Worm (Caenorhabditis elegans): Measurements from ENCODE around the gene F36G3.2.

Gene F36G3.2

DNA sequence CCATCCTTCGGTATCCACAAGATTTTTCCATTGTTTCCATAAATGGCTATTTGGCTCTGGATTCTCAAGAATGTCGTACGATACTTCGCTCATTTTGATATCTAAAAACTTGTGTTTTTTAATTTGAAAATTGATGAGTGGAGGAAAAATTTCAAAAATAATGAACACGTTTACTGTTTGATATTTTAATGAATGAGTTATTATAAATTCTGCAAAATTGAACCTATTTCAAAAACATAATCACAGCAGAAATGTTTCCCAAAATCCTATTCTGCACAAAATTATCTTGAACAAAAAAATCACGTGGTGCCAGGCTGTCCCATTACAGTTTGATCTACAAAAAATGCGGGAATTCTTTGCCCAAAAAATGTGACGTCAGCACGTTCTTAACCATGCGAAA lies at the start of gene F36G3.2:
Gene F36G3.2 (minus strand): TSS at position 101 of the 400 bp plus-strand sequence.
- no peak for TF ChIP-seq unc-55 (GFP tag; optimal IDR thresholded peaks at IDR 0.05)
- no peak for TF ChIP-seq K02D7.2 (tag; optimal IDR thresholded peaks at IDR 0.05)
- no peak for TF ChIP-seq ceh-14 (tag; optimal IDR thresholded peaks at IDR 0.05)
- no peak for TF ChIP-seq Y22D7AL.16 (tag; optimal IDR thresholded peaks at IDR 0.05)
- TF ChIP-seq che-1 (tag; optimal IDR thresholded peaks at IDR 0.05) = no peak
- TF ChIP-seq ceh-45 (GFP tag; IDR thresholded peaks at IDR 0.05) = no peak
- no peak for TF ChIP-seq syd-9 (tag; optimal IDR thresholded peaks at IDR 0.05)
- TF ChIP-seq eyg-1 (tag; optimal IDR thresholded peaks at IDR 0.05) = no peak
- no peak for TF ChIP-seq ama-1 (optimal IDR thresholded peaks at IDR 0.05)
- TF ChIP-seq dve-1 (tag; optimal IDR thresholded peaks at IDR 0.05) = no peak
- no peak for TF ChIP-seq zip-5 (tag; optimal IDR thresholded peaks at IDR 0.05)
- TF ChIP-seq sox-2 (GFP tag; IDR thresholded peaks at IDR 0.05) = no peak
- no peak for TF ChIP-seq tbx-2 (tag; optimal IDR thresholded peaks at IDR 0.05)
- TF ChIP-seq unc-42 (tag; optimal IDR thresholded peaks at IDR 0.05) = no peak
- TF ChIP-seq elt-4 (tag; optimal IDR thresholded peaks at IDR 0.05) = no peak
- TF ChIP-seq sox-4 (tag; optimal IDR thresholded peaks at IDR 0.05) = no peak
- no peak for TF ChIP-seq ttx-3 (tag; optimal IDR thresholded peaks at IDR 0.05)

DNA sequence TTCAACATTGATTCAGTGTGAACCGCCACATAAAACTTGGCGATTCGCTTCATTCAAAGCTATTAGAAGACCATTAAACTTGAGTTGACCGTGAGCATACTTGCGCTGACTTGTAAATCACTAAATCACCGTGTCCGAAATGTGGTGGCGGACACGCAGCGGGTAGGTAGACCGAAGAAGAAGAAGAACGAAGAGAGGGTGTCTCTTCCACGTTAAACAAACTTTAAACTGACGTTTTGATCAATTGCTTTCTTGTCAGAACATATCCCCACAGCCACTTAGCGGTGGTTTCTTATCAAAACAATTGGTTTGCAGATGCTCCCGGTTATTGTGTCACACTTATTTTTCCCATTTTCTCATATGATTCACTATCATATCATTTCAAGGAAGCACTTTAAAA lies 49.5 kb upstream of the F36G3.2 start:
- TF ChIP-seq unc-55 (GFP tag; optimal IDR thresholded peaks at IDR 0.05) (peak; percentile 53), tbx-7 (tag; optimal IDR thresholded peaks at IDR 0.05) (no peak)

DNA sequence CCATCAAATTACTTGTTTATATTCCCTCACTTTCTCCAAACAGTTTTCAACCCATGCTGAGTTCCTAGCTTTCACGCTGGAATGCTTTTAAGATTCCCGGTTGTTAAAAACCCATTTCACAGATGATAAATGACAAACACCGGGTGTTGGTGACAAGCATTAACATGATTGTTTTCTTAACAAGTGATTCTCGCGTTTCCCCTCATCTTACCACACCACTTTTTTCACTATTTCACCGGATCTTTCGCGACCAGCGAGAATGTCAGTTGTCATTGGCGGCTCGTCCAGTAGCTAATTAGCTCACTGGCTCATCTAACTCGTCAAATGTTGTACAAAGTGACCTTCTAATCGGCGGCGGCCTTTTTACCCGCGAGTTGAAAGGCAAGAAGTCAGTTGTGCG lies 48.0 kb upstream of the F36G3.2 start:
- TF ChIP-seq rnt-1 (tag; optimal IDR thresholded peaks at IDR 0.05) (peak; percentile 13), hlh-15 (tag; optimal IDR thresholded peaks at IDR 0.05) (no peak), pha-4 (tag; optimal IDR thresholded peaks at IDR 0.05) (no peak)

DNA sequence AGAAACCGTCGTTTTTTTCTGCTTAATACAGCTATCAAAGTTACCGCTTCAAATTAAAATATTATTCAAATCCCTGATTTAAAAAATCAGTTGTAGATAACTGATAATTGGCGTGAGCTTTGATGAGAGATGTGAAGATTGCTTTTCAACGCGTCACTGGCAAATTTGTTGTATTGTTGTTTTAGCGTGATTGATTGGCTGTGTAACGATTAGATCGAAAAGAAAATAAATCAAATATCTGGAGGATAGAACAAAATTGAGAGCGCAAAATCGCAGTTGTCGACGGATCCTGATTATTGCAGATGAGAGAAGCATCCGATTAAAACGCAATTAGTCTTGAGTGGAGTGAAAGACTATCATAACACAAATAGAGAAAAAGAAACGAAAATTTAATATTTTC lies 46.8 kb upstream of the F36G3.2 start:
- TF ChIP-seq unc-55 (GFP tag; optimal IDR thresholded peaks at IDR 0.05) (peak; percentile 65), Y22D7AL.16 (tag; optimal IDR thresholded peaks at IDR 0.05) (no peak)

DNA sequence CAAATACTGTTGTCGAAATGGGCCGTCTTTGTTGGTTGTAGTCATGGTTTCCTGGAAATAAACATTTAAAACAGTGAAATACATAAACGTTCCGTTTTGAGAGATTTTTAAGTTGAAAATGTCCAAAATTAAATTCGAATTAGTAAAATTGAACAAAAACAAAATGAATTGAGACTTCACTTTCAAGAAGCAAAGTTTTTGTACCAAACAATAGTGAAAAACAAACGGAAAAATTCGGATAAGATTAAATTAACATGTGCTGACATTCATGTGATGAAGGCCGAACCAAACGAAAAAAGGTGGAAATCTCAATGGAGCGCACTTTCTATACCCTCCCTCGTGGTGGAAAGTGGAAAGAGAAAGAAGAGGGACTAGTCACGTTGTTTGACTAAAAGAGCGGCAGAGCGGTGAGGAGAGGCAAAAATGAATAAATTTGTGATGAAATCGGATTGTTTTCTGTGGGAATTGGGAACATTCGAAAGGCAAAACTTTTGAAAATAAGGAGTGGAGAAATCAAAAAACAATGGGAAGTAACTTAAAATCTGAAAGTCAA lies 44.0 kb upstream of the F36G3.2 start, which contains the start of gene ipla-2:
Gene ipla-2 (minus strand): TSS at position 51 of the 553 bp plus-strand sequence.
- TF ChIP-seq nfya-1 (tag; optimal IDR thresholded peaks at IDR 0.05) (peak; percentile 6), unc-42 (tag; optimal IDR thresholded peaks at IDR 0.05) (peak; percentile 87), eyg-1 (tag; optimal IDR thresholded peaks at IDR 0.05) (no peak), tbx-2 (tag; optimal IDR thresholded peaks at IDR 0.05) (peak; percentile 21), pros-1 (tag; optimal IDR thresholded peaks at IDR 0.05) (no peak), ceh-18 (tag; optimal IDR thresholded peaks at IDR 0.05) (peak; percentile 20), nhr-11 (tag; optimal IDR thresholded peaks at IDR 0.05) (no peak), hlh-30 (tag; optimal IDR thresholded peaks at IDR 0.05; ENCODE audit: insufficient read depth) (peak; percentile 95), unc-55 (GFP tag; optimal IDR thresholded peaks at IDR 0.05) (peak; percentile 34), ceh-31 (tag; optimal IDR thresholded peaks at IDR 0.05) (peak; percentile 64), K09A11.1 (tag; optimal IDR thresholded peaks at IDR 0.05; ENCODE audit: insufficient read depth) (no peak)

DNA sequence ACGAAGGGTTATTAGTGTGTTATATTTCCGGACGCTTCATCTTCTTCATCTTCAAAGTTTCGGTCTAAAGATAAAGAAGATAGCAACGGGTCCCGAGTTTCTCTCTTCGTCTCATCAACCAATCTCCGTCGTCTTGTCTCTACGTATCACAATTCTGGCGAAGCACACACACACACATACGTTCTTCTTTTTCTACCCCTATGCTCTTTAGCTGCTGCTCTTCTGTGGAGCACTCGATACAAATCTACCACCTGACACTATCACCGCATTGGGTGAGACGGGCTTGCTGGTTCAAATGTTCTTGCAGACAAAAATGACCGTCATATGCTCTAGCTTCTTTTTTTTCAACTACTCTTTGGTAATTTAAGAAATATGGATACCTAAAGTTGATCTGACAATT lies 38.3 kb upstream of the F36G3.2 start:
- no peak for TF ChIP-seq mec-3 (tag; optimal IDR thresholded peaks at IDR 0.05; ENCODE audit: borderline replicate concordance)
- TF ChIP-seq zip-5 (tag; optimal IDR thresholded peaks at IDR 0.05) = no peak
- TF ChIP-seq ceh-31 (tag; optimal IDR thresholded peaks at IDR 0.05) = no peak
- no peak for TF ChIP-seq ceh-30 (tag; optimal IDR thresholded peaks at IDR 0.05)
- no peak for TF ChIP-seq eyg-1 (tag; optimal IDR thresholded peaks at IDR 0.05)
- TF ChIP-seq nfya-1 (tag; optimal IDR thresholded peaks at IDR 0.05) = peak; percentile 47
- no peak for TF ChIP-seq Y22D7AL.16 (tag; optimal IDR thresholded peaks at IDR 0.05)
- no peak for TF ChIP-seq sox-2 (GFP tag; IDR thresholded peaks at IDR 0.05)
- TF ChIP-seq T23F11.4 (GFP tag; optimal IDR thresholded peaks at IDR 0.05) = no peak
- peak; percentile 1 for TF ChIP-seq rnt-1 (tag; optimal IDR thresholded peaks at IDR 0.05)
- TF ChIP-seq tbx-2 (tag; optimal IDR thresholded peaks at IDR 0.05) = no peak
- TF ChIP-seq elt-2 (tag; optimal IDR thresholded peaks at IDR 0.05) = no peak
- no peak for TF ChIP-seq sdc-2 (tag; optimal IDR thresholded peaks at IDR 0.05)
- no peak for TF ChIP-seq unc-3 (GFP tag; conservative IDR thresholded peaks at IDR 0.05)
- no peak for TF ChIP-seq unc-3 (tag; optimal IDR thresholded peaks at IDR 0.05)
- no peak for TF ChIP-seq nhr-232 (tag; optimal IDR thresholded peaks at IDR 0.05)
- TF ChIP-seq tbx-7 (tag; optimal IDR thresholded peaks at IDR 0.05) = no peak
- no peak for TF ChIP-seq dve-1 (tag; optimal IDR thresholded peaks at IDR 0.05)
- no peak for TF ChIP-seq odd-2 (tag; optimal IDR thresholded peaks at IDR 0.05)
- peak; percentile 22 for TF ChIP-seq unc-55 (GFP tag; optimal IDR thresholded peaks at IDR 0.05)
- no peak for TF ChIP-seq ref-2 (tag; optimal IDR thresholded peaks at IDR 0.05)
- no peak for TF ChIP-seq hlh-15 (tag; optimal IDR thresholded peaks at IDR 0.05)
- no peak for TF ChIP-seq elt-4 (tag; optimal IDR thresholded peaks at IDR 0.05)
- TF ChIP-seq hlh-30 (tag; optimal IDR thresholded peaks at IDR 0.05; ENCODE audit: insufficient read depth) = no peak
- TF ChIP-seq sox-4 (tag; optimal IDR thresholded peaks at IDR 0.05) = no peak
- TF ChIP-seq K02D7.2 (tag; optimal IDR thresholded peaks at IDR 0.05) = no peak

All from whole organism, late embryonic.